Worm (Caenorhabditis elegans): Measurements from ENCODE around the gene ints-7.

Gene ints-7

ce11 chrII:11582698-11583097 lies at the start of gene ints-7:
TSS of gene ints-7 (plus strand) at chrII:11582849.
- TF ChIP-seq dao-5 (tag; optimal IDR thresholded peaks at IDR 0.05) (no peak), him-1 (tag; optimal IDR thresholded peaks at IDR 0.05) (no peak), W03F9.2 (tag; optimal IDR thresholded peaks at IDR 0.05) (no peak)

ce11 chrII:11533716-11534115 lies 48.9 kb upstream of the ints-7 start, which contains the start of gene mdt-8:
TSS of gene mdt-8 (minus strand) at chrII:11533816.
- TF ChIP-seq dao-5 (tag; optimal IDR thresholded peaks at IDR 0.05) (no peak), him-1 (tag; optimal IDR thresholded peaks at IDR 0.05) (no peak), W03F9.2 (tag; optimal IDR thresholded peaks at IDR 0.05) (no peak)

DNA sequence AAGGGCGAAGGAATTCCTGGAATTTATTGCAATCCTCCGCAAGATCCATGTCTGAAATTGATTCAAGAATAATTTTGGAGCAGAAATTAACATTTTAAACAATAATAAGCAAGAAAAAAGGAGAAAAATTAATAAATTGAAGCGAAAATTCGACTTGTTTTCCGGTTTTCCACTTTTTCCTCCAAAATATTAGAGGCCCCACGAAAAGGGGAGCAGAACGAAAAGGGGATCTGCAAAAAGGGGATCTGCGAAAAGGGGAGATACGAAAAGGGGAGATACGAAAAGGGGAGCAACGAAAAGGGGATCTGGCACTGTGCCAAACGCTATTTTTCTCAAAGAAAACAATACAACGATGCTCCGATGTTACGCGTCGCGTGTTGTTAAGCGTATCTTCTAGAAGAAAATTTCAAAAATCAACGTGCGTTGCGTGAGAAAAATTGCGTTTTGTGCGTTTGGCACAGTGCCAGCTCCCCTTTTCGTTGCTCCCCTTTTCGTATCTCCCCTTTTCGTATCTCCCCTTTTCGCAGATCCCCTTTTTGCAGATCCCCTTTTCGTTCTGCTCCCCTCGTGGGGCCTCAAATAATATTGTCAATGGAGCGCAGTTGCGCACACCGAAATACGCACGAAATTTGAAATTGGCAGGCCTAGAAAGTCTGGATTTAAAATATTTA lies 48.1 kb upstream of the ints-7 start, which contains the start of gene Y62F5A.12:
Gene Y62F5A.12, minus strand, starts transcription at position 51 of the 671 bp plus-strand sequence.
- peak; percentile 62 for TF ChIP-seq him-1 (tag; optimal IDR thresholded peaks at IDR 0.05)
- TF ChIP-seq W03F9.2 (tag; optimal IDR thresholded peaks at IDR 0.05): peak; percentile 57

DNA sequence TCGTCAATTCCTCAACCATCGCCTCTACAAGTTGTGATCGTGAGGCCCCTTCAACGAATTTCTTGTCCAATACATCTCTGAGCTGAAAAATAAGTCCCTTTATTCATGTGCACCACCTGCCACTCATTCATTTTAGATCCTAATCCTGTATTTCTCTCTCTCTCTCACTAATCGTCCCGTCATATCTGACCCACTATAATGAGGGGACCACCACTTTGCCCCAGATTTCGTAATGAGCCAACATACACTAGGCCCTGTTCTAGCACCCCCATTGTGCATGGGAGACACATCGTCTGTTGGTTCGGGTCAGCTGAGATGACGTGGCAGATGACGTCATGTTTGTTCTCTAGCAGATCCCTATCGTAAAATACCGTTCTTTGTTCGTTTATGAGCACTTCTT lies 47.2 kb upstream of the ints-7 start:
- TF ChIP-seq dao-5 (tag; optimal IDR thresholded peaks at IDR 0.05): no peak
- TF ChIP-seq him-1 (tag; optimal IDR thresholded peaks at IDR 0.05): no peak
- no peak for TF ChIP-seq W03F9.2 (tag; optimal IDR thresholded peaks at IDR 0.05)

- TF ChIP-seq dao-5 (tag; optimal IDR thresholded peaks at IDR 0.05) (no peak), him-1 (tag; optimal IDR thresholded peaks at IDR 0.05) (no peak), W03F9.2 (tag; optimal IDR thresholded peaks at IDR 0.05) (no peak)
Measured at ce11 chrII:11535924-11536323, 46.7 kb upstream of the ints-7 start.

ce11 chrII:11536505-11536904 lies 46.1 kb upstream of the ints-7 start:
- no peak for TF ChIP-seq W03F9.2 (tag; optimal IDR thresholded peaks at IDR 0.05)
- TF ChIP-seq dao-5 (tag; optimal IDR thresholded peaks at IDR 0.05): no peak
- no peak for TF ChIP-seq him-1 (tag; optimal IDR thresholded peaks at IDR 0.05)

DNA sequence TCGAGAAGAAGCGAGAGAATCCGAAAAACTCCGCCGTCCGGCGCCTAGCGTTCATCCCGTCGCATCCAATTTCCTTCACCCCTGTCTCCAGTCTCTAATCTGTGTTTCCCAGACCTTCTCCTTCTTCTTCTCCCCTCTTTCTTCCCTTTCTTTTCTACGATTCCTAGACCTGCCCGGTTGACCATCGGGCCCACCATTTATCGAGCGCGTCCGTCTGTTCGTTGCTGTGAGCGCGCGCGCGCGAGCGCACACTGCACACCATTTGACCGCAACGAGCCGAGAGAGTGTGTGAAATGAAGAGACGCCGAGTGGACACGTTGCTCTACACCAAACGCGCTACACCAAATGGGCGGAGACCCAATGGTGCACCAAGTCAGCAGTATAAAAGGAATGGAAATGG lies 45.5 kb upstream of the ints-7 start:
- TF ChIP-seq dao-5 (tag; optimal IDR thresholded peaks at IDR 0.05) (no peak), him-1 (tag; optimal IDR thresholded peaks at IDR 0.05) (no peak), W03F9.2 (tag; optimal IDR thresholded peaks at IDR 0.05) (no peak)

ce11 chrII:11537606-11538016 lies 45.0 kb upstream of the ints-7 start:
- TF ChIP-seq him-1 (tag; optimal IDR thresholded peaks at IDR 0.05) (no peak), dao-5 (tag; optimal IDR thresholded peaks at IDR 0.05) (no peak), W03F9.2 (tag; optimal IDR thresholded peaks at IDR 0.05) (no peak)

DNA sequence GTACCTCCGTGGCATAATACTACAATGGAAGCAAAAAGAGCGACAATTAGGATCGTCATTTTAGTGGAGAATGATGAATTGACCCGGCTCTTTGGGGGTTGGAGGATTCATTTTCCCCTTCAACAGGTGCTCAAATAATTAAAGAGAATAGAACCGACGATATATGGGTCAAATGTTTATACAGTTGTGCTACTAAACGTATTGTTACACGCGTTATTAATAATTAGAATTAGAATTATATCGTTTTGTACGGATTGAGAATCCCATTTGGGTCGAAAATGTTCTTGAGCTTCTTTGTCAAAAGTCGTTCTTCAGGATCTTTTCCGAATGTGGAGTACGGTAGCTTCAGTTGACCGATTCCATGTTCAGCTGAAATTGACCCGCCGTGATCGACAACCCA lies 43.9 kb upstream of the ints-7 start, which contains the start of gene Y62F5A.9:
Gene Y62F5A.9, minus strand, starts transcription at position 101 of the 400 bp plus-strand sequence.
- TF ChIP-seq W03F9.2 (tag; optimal IDR thresholded peaks at IDR 0.05) (no peak), him-1 (tag; optimal IDR thresholded peaks at IDR 0.05) (no peak), dao-5 (tag; optimal IDR thresholded peaks at IDR 0.05) (no peak)

DNA sequence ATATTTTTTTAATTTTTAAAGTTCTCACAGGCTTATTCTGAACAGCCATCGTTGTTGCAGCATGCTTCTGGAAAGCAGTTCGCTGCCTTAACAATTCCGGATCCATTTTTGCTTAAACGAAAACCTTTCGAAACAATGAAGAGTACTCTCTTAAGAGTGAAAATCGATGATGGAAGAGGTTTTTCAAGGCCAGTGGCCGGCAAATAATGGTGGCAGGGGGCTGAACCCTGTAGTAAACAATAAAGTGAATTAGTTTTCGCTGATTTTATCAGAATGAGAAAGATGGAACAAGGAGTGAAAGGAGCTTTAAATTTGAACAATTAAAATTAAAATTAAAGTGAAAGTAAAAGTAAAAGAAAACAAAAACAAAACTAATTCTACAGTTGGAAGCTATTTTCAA lies 40.3 kb upstream of the ints-7 start, which contains the start of gene gtf-2E2:
Gene gtf-2E2, minus strand, starts transcription at position 111 of the 400 bp plus-strand sequence.
- TF ChIP-seq him-1 (tag; optimal IDR thresholded peaks at IDR 0.05): no peak
- TF ChIP-seq dao-5 (tag; optimal IDR thresholded peaks at IDR 0.05): no peak
- no peak for TF ChIP-seq W03F9.2 (tag; optimal IDR thresholded peaks at IDR 0.05)

DNA sequence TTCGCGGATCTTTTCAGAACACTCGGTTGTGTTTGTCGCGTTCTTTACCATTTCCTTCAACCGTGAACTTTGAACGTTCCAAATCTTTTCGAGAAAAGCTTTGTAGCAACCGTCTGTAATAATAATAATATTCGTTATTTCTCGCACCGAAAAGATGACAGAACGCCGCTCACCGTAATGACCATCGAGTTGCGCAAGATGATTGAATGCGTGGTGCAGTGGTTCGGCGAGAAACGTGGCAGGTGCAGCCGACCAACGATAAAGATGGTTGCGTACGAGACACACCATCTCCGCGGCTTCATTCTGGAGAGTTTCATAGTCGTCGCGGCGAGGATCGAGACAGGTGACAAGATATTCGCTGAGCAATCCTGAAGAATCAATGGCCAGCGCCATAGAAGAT lies 39.7 kb upstream of the ints-7 start:
- no peak for TF ChIP-seq dao-5 (tag; optimal IDR thresholded peaks at IDR 0.05)
- no peak for TF ChIP-seq him-1 (tag; optimal IDR thresholded peaks at IDR 0.05)
- no peak for TF ChIP-seq W03F9.2 (tag; optimal IDR thresholded peaks at IDR 0.05)

ce11 chrII:11544714-11545113 lies 37.9 kb upstream of the ints-7 start, which contains the start of gene F54D5.9:
TSS of gene F54D5.9 (minus strand) at chrII:11544828.
- TF ChIP-seq dao-5 (tag; optimal IDR thresholded peaks at IDR 0.05): no peak
- TF ChIP-seq W03F9.2 (tag; optimal IDR thresholded peaks at IDR 0.05): no peak
- TF ChIP-seq him-1 (tag; optimal IDR thresholded peaks at IDR 0.05): no peak

ce11 chrII:11545299-11545951 lies 37.2 kb upstream of the ints-7 start, which contains the start of gene dnj-13:
TSS of gene dnj-13 (plus strand) at chrII:11545701.
- TF ChIP-seq dao-5 (tag; optimal IDR thresholded peaks at IDR 0.05): peak; percentile 36
- peak; percentile 83 for TF ChIP-seq W03F9.2 (tag; optimal IDR thresholded peaks at IDR 0.05)
- TF ChIP-seq him-1 (tag; optimal IDR thresholded peaks at IDR 0.05): peak; percentile 73

DNA sequence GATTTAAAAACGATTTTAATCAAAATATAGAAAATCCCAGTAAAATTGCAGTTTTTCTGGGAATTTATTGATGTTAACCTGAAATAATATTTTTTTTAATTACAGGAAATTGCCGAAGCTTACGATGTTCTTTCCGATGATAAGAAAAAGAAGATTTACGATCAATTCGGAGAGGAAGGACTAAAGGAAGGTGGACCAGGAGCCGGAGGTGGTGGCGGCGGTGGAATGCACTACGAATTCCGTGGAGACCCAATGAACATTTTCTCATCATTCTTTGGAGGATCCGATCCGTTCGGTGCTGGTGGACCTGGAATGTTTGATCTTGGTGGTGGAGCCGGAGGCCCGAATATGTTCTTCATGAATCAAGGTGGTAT lies 36.7 kb upstream of the ints-7 start:
- TF ChIP-seq him-1 (tag; optimal IDR thresholded peaks at IDR 0.05) (no peak), W03F9.2 (tag; optimal IDR thresholded peaks at IDR 0.05) (no peak), dao-5 (tag; optimal IDR thresholded peaks at IDR 0.05) (no peak)

Measured in whole organism, L4/young adult.